Worm (Caenorhabditis elegans) whole organism, L4 larva: ENCODE results near the gene polg-1.

Source experiments
- F26F4.8 ChIP-seq: fragments of 200-800 bp; sonication (Bioruptor generic); conservative IDR thresholded peaks from 2 replicates; pipeline ENCODE4 v1.3.6; 2022; ENCODE audit warnings: missing genetic modification characterization, missing compliant biosample characterization
- F49E8.2 ChIP-seq: sonication (generic microtip); optimal IDR thresholded peaks from 2 replicates; lab custom pipeline; 2016; ENCODE audit warnings: missing compliant biosample characterization, mild to moderate bottlenecking, missing genetic modification characterization, borderline replicate concordance
- T26A8.4 ChIP-seq: fragments of 200-800 bp; sonication (Bioruptor generic); IDR thresholded peaks from 2 replicates; pipeline ENCODE4 v1.3.6; 2022; ENCODE audit warnings: missing genetic modification characterization, missing compliant biosample characterization
- Y48G9A.11 ChIP-seq: fragments of 200-800 bp; sonication (Bioruptor generic); IDR thresholded peaks from 2 replicates; pipeline ENCODE4 v1.3.6; 2022; ENCODE audit warnings: missing genetic modification reagents, missing genetic modification characterization, missing compliant biosample characterization
- aha-1 ChIP-seq: fragments of 150-350 bp; peaks from one replicate; lab custom pipeline; 2014; ENCODE audit warnings: missing biosample characterization, missing genetic modification characterization
- aly-2 ChIP-seq: sonication (generic microtip); optimal IDR thresholded peaks from 2 replicates; lab custom pipeline; 2018; ENCODE audit warnings: missing biosample characterization, missing genetic modification characterization
- attf-4 ChIP-seq: sonication (generic microtip); optimal IDR thresholded peaks from 3 replicates; lab custom pipeline; 2017; ENCODE audit warnings: missing biosample characterization, missing genetic modification characterization
- ceh-20 ChIP-seq: fragments of 200-800 bp; sonication (Bioruptor generic); IDR thresholded peaks from 2 replicates; pipeline ENCODE4 v1.3.6; 2022; ENCODE audit warnings: missing genetic modification reagents, missing genetic modification characterization, missing compliant biosample characterization
- ceh-28 ChIP-seq: fragments of 150-350 bp; optimal IDR thresholded peaks from 2 replicates; lab custom pipeline; 2014; ENCODE audit warnings: missing biosample characterization, missing genetic modification reagents, missing genetic modification characterization
- cey-2 ChIP-seq: sonication (generic microtip); optimal IDR thresholded peaks from 3 replicates; lab custom pipeline; 2017; ENCODE audit warnings: missing genetic modification characterization, mild to moderate bottlenecking, missing compliant biosample characterization, antibody characterized with exemption, borderline replicate concordance; ENCODE audit not compliant: insufficient read depth
- daf-16 ChIP-seq, 3 experiments: sonication (generic microtip); optimal IDR thresholded peaks; 2 replicates each; lab custom pipeline; 2016 to 2017; ENCODE audit warnings: missing genetic modification characterization in 3 of 3, missing genetic modification reagents in 3 of 3, mild to moderate bottlenecking in 2 of 3, missing compliant biosample characterization in 2 of 3, missing biosample characterization in 1 of 3, moderate library complexity in 1 of 3
- dmd-6 ChIP-seq: fragments of 200-800 bp; sonication (Bioruptor generic); IDR thresholded peaks from 2 replicates; pipeline ENCODE4 v1.3.6; 2022; ENCODE audit warnings: missing genetic modification reagents, missing genetic modification characterization, missing compliant biosample characterization
- dmd-9 ChIP-seq: fragments of 200-800 bp; sonication (Bioruptor generic); IDR thresholded peaks from 2 replicates; pipeline ENCODE4 v1.3.6; 2022; ENCODE audit warnings: missing genetic modification reagents, missing genetic modification characterization, missing compliant biosample characterization
- dpl-1 ChIP-seq: fragments of 150-350 bp; optimal IDR thresholded peaks from 2 replicates; lab custom pipeline; 2014; ENCODE audit warnings: missing biosample characterization, missing genetic modification reagents, missing genetic modification characterization
- dve-1 ChIP-seq: sonication (generic microtip); optimal IDR thresholded peaks from 2 replicates; lab custom pipeline; 2017; ENCODE audit warnings: antibody characterized with exemption, mild to moderate bottlenecking, missing genetic modification characterization, missing compliant biosample characterization; ENCODE audit not compliant: insufficient read depth
- egl-43 ChIP-seq: fragments of 200-800 bp; sonication (Bioruptor generic); IDR thresholded peaks from 2 replicates; pipeline ENCODE4 v1.3.6; 2022; ENCODE audit warnings: missing genetic modification reagents, missing genetic modification characterization, missing compliant biosample characterization
- fos-1 ChIP-seq: fragments of 150-350 bp; optimal IDR thresholded peaks from 2 replicates; lab custom pipeline; 2014; ENCODE audit warnings: missing biosample characterization, missing genetic modification characterization
- hlh-11 ChIP-seq: fragments of 200-800 bp; sonication (Bioruptor generic); optimal IDR thresholded peaks from 2 replicates; lab custom pipeline; 2018; ENCODE audit warnings: mild to moderate bottlenecking, missing genetic modification characterization, missing compliant biosample characterization
- hlh-30 ChIP-seq: sonication (generic microtip); optimal IDR thresholded peaks from 2 replicates; lab custom pipeline; 2017; ENCODE audit warnings: antibody characterized with exemption, mild to moderate bottlenecking, missing genetic modification characterization, missing compliant biosample characterization; ENCODE audit not compliant: insufficient read depth
- jun-1 ChIP-seq: fragments of 150-350 bp; optimal IDR thresholded peaks from 2 replicates; lab custom pipeline; 2014; ENCODE audit warnings: missing biosample characterization, missing genetic modification reagents, missing genetic modification characterization
- lin-39 ChIP-seq: fragments of 150-350 bp; optimal IDR thresholded peaks from 2 replicates; lab custom pipeline; 2014; ENCODE audit warnings: missing biosample characterization, missing genetic modification reagents, missing genetic modification characterization
- madf-5 ChIP-seq, 2 experiments: fragments of 200-800 bp; sonication (Bioruptor generic); IDR thresholded peaks; 2 replicates each; pipeline ENCODE4 v1.3.6; 2022; ENCODE audit warnings: missing compliant biosample characterization in 2 of 2, missing genetic modification characterization in 2 of 2
- mep-1 ChIP-seq: fragments of 150-350 bp; sonication (generic microtip); optimal IDR thresholded peaks from 3 replicates; lab custom pipeline; 2014; ENCODE audit warnings: missing biosample characterization, missing genetic modification characterization
- nhr-25 ChIP-seq: sonication (generic microtip); optimal IDR thresholded peaks from 2 replicates; lab custom pipeline; 2017; ENCODE audit warnings: missing genetic modification characterization, mild to moderate bottlenecking, missing compliant biosample characterization, antibody characterized with exemption, moderate library complexity, borderline replicate concordance; ENCODE audit not compliant: insufficient read depth
- nhr-28 ChIP-seq: fragments of 150-350 bp; optimal IDR thresholded peaks from 2 replicates; lab custom pipeline; 2014; ENCODE audit warnings: missing biosample characterization, missing genetic modification characterization
- nhr-6 ChIP-seq: fragments of 150-350 bp; optimal IDR thresholded peaks from 2 replicates; lab custom pipeline; 2014; ENCODE audit warnings: missing biosample characterization, missing genetic modification characterization
- nhr-77 ChIP-seq: fragments of 150-350 bp; optimal IDR thresholded peaks from 2 replicates; lab custom pipeline; 2014; ENCODE audit warnings: missing biosample characterization, missing genetic modification characterization
- saeg-2 ChIP-seq: fragments of 200-800 bp; sonication (Bioruptor generic); IDR thresholded peaks from 2 replicates; pipeline ENCODE4 v1.3.6; 2022; ENCODE audit warnings: missing genetic modification reagents, missing genetic modification characterization, missing compliant biosample characterization
- set-16 ChIP-seq: fragments of 200-800 bp; sonication (Bioruptor generic); IDR thresholded peaks from 2 replicates; pipeline ENCODE4 v1.3.6; 2022; ENCODE audit warnings: missing genetic modification reagents, missing genetic modification characterization, missing compliant biosample characterization
- spr-3 ChIP-seq: fragments of 200-800 bp; sonication (Bioruptor generic); optimal IDR thresholded peaks from 2 replicates; lab custom pipeline; 2018; ENCODE audit warnings: mild to moderate bottlenecking, missing genetic modification characterization, missing compliant biosample characterization
- tra-1 ChIP-seq: fragments of 200-800 bp; sonication (Bioruptor generic); IDR thresholded peaks from 2 replicates; pipeline ENCODE4 v1.3.6; 2022; ENCODE audit warnings: missing genetic modification reagents, missing genetic modification characterization, missing compliant biosample characterization
- unc-39 ChIP-seq: sonication (generic microtip); optimal IDR thresholded peaks from 2 replicates; lab custom pipeline; 2017; ENCODE audit warnings: missing biosample characterization, missing genetic modification characterization
- unc-62 ChIP-seq, 3 experiments: fragments of 150-350 bp in 1 of 3; sonication (generic microtip); optimal IDR thresholded peaks in 2 of 3; peaks in 1 of 3; 1 replicate in 1 of 3; 2 replicates in 2 of 3; lab custom pipeline; 2014 to 2017; ENCODE audit warnings: missing biosample characterization in 3 of 3, missing genetic modification characterization in 3 of 3, missing genetic modification reagents in 3 of 3, missing genotype in 1 of 3
- ztf-11 ChIP-seq: fragments of 150-350 bp; optimal IDR thresholded peaks from 2 replicates; lab custom pipeline; 2014; ENCODE audit warnings: missing biosample characterization, missing genetic modification characterization

polg-1 gene

DNA sequence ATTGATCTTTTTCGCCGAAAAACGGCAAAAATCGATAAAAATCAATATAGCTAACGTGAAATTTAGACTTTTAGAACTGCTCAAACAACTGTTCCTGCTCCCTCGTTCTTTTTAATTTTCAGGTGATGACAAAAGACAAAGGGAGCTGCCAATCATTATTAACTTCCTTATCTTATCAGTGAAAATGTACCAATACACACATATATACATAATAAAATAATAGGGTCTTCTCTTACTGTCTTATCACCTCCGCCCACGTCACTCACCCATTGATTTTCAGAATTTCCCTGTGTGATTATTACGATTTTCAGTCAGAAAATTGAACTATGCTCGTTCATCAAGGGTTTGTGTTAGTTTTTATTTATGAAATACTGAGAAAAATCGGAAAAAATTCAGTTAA is 14.1 kb downstream of the polg-1 start, which contains the start of gene Y57A10A.14 (continued):
- TF ChIP-seq dmd-9 (GFP tag; lab: Robert Waterston, UW), result no peak
- no peak for TF ChIP-seq ceh-20
- TF ChIP-seq nhr-28, result peak; percentile 96
- TF ChIP-seq ztf-11 (tag; lab: Kevin White, UChicago), result no peak
- TF ChIP-seq tra-1 (GFP tag; lab: Robert Waterston, UW), result peak; percentile 83
- peak; percentile 82 for TF ChIP-seq dve-1
- no peak for TF ChIP-seq F26F4.8 (GFP tag; lab: Robert Waterston, UW)
- TF ChIP-seq aha-1, result no peak
- peak; percentile 51 for TF ChIP-seq nhr-6 (tag; lab: Kevin White, UChicago)
- TF ChIP-seq mep-1, result peak; percentile 6
- no peak for TF ChIP-seq attf-4 (tag; lab: Kevin White, UChicago)
- TF ChIP-seq fos-1 (tag; lab: Kevin White, UChicago), result no peak
- peak; percentile 82 for TF ChIP-seq hlh-11 (tag; lab: Kevin White, UChicago)
- no peak for TF ChIP-seq daf-16 (GFP tag; optimal IDR thresholded peaks at IDR 0.05; lab: Kevin White, UChicago)
- peak; percentile 81 for TF ChIP-seq daf-16 (tag; optimal IDR thresholded peaks at IDR 0.05; lab: Kevin White, UChicago)
- no peak for TF ChIP-seq aly-2 (tag; lab: Kevin White, UChicago)
- no peak for TF ChIP-seq nhr-25 (tag; lab: Kevin White, UChicago)
- peak; percentile 68 for TF ChIP-seq nhr-77

DNA sequence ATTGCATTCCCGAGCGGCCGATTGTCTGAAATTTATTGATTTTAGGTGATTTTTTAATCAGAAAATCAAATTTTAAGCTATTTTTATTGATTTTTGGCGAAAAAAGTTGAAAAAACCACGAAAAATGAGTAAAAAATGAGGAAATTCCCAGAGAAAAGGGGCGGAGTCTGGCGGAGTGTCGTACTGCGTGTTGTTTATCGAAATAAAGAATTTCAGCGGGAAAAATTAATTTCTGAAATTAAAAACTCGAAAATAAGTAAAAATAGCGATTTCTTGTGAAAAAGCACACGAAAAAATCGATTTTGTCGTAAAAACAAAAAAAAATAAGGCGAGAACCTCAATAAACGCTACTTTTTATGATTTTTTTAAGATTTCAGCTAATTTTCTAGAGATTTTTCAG is 14.9 kb downstream of the polg-1 start, which contains the start of gene Y57A10A.13:
Y57A10A.13 (minus strand) TSS at position 46 of the 400 bp plus-strand sequence.
- TF ChIP-seq dmd-6 (GFP tag; lab: Robert Waterston, UW), result no peak
- no peak for TF ChIP-seq cey-2 (tag; lab: Kevin White, UChicago)
- TF ChIP-seq dpl-1 (GFP tag; lab: Kevin White, UChicago), result peak; percentile 77
- TF ChIP-seq dmd-9 (GFP tag; lab: Robert Waterston, UW), result no peak
- TF ChIP-seq fos-1 (tag; lab: Kevin White, UChicago), result no peak
- TF ChIP-seq nhr-28, result no peak
- no peak for TF ChIP-seq hlh-30 (tag; lab: Kevin White, UChicago)
- TF ChIP-seq madf-5 (GFP tag; IDR thresholded peaks at IDR 0.05; lab: Robert Waterston, UW), result no peak
- TF ChIP-seq F49E8.2, result no peak
- peak in 1 of 2 experiments; percentile 30 for TF ChIP-seq unc-62 (GFP tag; optimal IDR thresholded peaks at IDR 0.05 in 1 of 2; lab: Kevin White, UChicago)
- TF ChIP-seq unc-62 (tag; optimal IDR thresholded peaks at IDR 0.05; lab: Kevin White, UChicago), result no peak
- TF ChIP-seq aha-1, result no peak
- no peak for TF ChIP-seq lin-39 (tag; lab: Kevin White, UChicago)
- TF ChIP-seq Y48G9A.11 (GFP tag; lab: Robert Waterston, UW), result peak; percentile 66; the same call in 1 of the 2 replicates
- no peak for TF ChIP-seq spr-3 (GFP tag; lab: Kevin White, UChicago)
- TF ChIP-seq saeg-2 (GFP tag; lab: Robert Waterston, UW), result no peak
- no peak for TF ChIP-seq jun-1
- TF ChIP-seq, all 104 proteins: peak for 3

DNA sequence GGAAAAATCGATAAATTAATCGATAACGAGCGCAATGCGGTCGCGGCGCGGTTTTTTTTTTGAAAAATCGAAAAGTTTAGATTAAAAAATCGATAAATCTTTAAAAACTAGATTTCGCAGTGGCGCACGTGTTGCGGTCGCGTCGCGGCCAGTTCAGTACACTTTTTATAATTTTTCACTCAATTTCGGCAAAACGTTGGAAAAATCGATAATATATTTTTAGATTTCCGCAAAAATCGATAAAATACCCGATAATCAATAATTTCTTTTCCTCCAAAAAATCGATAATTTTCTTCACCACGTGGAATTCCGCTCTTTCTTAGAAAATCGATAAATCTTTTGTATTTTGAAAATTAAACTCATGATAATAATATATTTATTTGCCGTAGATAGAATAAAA is 23.2 kb downstream of the polg-1 start:
- peak; percentile 93 for TF ChIP-seq ceh-28 (tag; lab: Kevin White, UChicago)
- TF ChIP-seq unc-39 (tag; lab: Kevin White, UChicago), result no peak

DNA sequence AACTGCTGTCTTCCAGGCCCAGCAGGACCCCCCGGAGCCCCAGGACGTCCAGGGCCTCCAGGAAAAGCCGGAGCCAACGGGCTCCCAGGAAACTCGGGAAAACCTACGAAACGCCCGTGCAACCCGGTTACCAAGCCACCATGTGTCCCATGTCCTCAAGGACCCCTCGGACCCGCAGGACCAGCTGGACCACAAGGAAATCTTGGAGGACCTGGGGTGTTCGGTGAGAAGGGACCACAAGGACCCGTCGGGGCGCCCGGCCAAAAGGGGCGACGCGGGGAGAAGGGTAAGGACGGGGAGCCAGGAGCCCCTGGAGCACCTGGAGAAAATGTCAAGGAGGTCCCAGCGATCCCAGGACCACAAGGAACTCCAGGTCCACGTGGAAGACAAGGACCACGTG is 24.4 kb downstream of the polg-1 start:
- TF ChIP-seq nhr-6 (tag; lab: Kevin White, UChicago), result no peak
- peak; percentile 22 for TF ChIP-seq T26A8.4 (GFP tag; lab: Robert Waterston, UW)
- TF ChIP-seq unc-39 (tag; lab: Kevin White, UChicago), result no peak
- TF ChIP-seq set-16 (GFP tag; lab: Robert Waterston, UW), result peak; percentile 97
- TF ChIP-seq egl-43, result peak; percentile 56; the same call in 1 of the 2 replicates
